Worm (Caenorhabditis elegans): Measurements from ENCODE around the gene ZK185.5.

DNA sequence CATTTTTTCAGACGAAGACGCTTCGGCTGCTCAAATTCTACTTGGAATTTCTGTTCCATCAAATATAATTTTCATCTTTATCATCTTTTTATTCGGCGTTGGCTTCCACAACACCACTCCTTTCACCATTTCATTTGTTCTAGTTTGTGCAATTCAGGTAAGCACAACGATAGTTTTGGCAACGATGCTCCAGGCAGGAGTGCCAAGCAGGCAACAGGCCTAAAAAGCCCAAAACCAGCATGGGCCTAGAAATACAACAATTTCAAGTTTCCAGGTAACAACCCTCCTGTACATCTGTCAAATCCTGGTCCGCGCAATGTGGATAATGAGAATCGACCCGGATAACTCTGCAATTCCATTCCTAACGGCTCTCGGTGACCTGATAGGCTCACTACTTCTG is 4.5 kb downstream of the ZK185.5 start:
- no peak for TF ChIP-seq W03F9.2 (tag; optimal IDR thresholded peaks at IDR 0.05)
- no peak for TF ChIP-seq him-1 (tag; optimal IDR thresholded peaks at IDR 0.05)
